Worm (Caenorhabditis elegans) whole organism, L1 larva: Measurements from ENCODE around the gene ifta-2.
A peak's percentile ranks its signal among the peaks of the same experiment; 100 is the strongest.

Source experiments
- C04F5.9 ChIP-seq: sonication (generic microtip); optimal IDR thresholded peaks from 2 replicates; lab custom pipeline; 2016; ENCODE audit warnings: missing genetic modification characterization, missing compliant biosample characterization
- C16A3.4 ChIP-seq: fragments of 150-350 bp; optimal IDR thresholded peaks from 2 replicates; lab custom pipeline; 2014; ENCODE audit warnings: missing biosample characterization, missing genetic modification characterization
- C34B4.2 ChIP-seq: sonication (generic microtip); optimal IDR thresholded peaks from 2 replicates; lab custom pipeline; 2017; ENCODE audit warnings: mild to moderate bottlenecking, missing genetic modification characterization, missing compliant biosample characterization
- F16B12.6 ChIP-seq: fragments of 150-350 bp; optimal IDR thresholded peaks from 2 replicates; lab custom pipeline; 2014; ENCODE audit warnings: missing biosample characterization, missing genetic modification characterization
- aha-1 ChIP-seq: fragments of 150-350 bp; optimal IDR thresholded peaks from 2 replicates; lab custom pipeline; 2014; ENCODE audit warnings: missing biosample characterization, missing genetic modification characterization
- blmp-1 ChIP-seq: fragments of 150-350 bp; optimal IDR thresholded peaks from 2 replicates; lab custom pipeline; 2014; ENCODE audit warnings: missing biosample characterization, missing genetic modification characterization
- ceh-88 ChIP-seq: fragments of 200-800 bp; sonication (Bioruptor generic); IDR thresholded peaks from 2 replicates; pipeline ENCODE4 v1.3.6; 2022; ENCODE audit warnings: missing genetic modification characterization, missing compliant biosample characterization
- ceh-90 ChIP-seq: sonication (generic microtip); optimal IDR thresholded peaks from 2 replicates; lab custom pipeline; 2016; ENCODE audit warnings: missing genetic modification characterization, missing compliant biosample characterization
- dpl-1 ChIP-seq, 3 experiments: fragments of 150-350 bp in 2 of 3; sonication (generic microtip) in 1 of 3; optimal IDR thresholded peaks; 2 replicates each; lab custom pipeline; 2014 to 2017; ENCODE audit warnings: missing biosample characterization in 3 of 3, missing genetic modification characterization in 3 of 3, missing genetic modification reagents in 3 of 3
- efl-1 ChIP-seq, 4 experiments: fragments of 150-350 bp; optimal IDR thresholded peaks in 3 of 4; peaks in 1 of 4; 1 replicate in 1 of 4; 2 replicates in 3 of 4; lab custom pipeline; 2014; ENCODE audit warnings: missing biosample characterization in 2 of 4, missing genetic modification characterization in 2 of 4, missing genetic modification reagents in 2 of 4
- fkh-4 ChIP-seq: sonication (generic microtip); optimal IDR thresholded peaks from 2 replicates; lab custom pipeline; 2016; ENCODE audit warnings: missing compliant biosample characterization, missing genetic modification characterization, borderline replicate concordance
- fos-1 ChIP-seq: fragments of 150-350 bp; optimal IDR thresholded peaks from 2 replicates; lab custom pipeline; 2014; ENCODE audit warnings: missing biosample characterization, missing genetic modification characterization
- grh-1 ChIP-seq: fragments of 200-800 bp; sonication (Bioruptor generic); IDR thresholded peaks from 2 replicates; pipeline ENCODE4 v1.3.6; 2022; ENCODE audit warnings: missing genetic modification reagents, missing genetic modification characterization, missing compliant biosample characterization
- hlh-17 ChIP-seq: fragments of 200-800 bp; sonication (Bioruptor generic); optimal IDR thresholded peaks from 2 replicates; lab custom pipeline; 2018; ENCODE audit warnings: missing genetic modification characterization, mild to moderate bottlenecking, missing compliant biosample characterization, moderate library complexity, borderline replicate concordance
- lin-15B ChIP-seq: fragments of 150-350 bp; sonication (generic microtip); optimal IDR thresholded peaks from 3 replicates; lab custom pipeline; 2014; ENCODE audit warnings: missing biosample characterization, missing genetic modification characterization
- lin-35 ChIP-seq, 2 experiments: fragments of 150-350 bp; optimal IDR thresholded peaks; 2 replicates each; lab custom pipeline; 2014; ENCODE audit warnings: missing biosample characterization in 2 of 2, missing genetic modification characterization in 2 of 2, missing genetic modification reagents in 2 of 2
- lsy-2 ChIP-seq, 2 experiments: fragments of 150-350 bp; optimal IDR thresholded peaks; 2 replicates each; lab custom pipeline; 2014; ENCODE audit warnings: missing biosample characterization in 2 of 2, missing genetic modification characterization in 2 of 2
- mef-2 ChIP-seq: fragments of 150-350 bp; optimal IDR thresholded peaks from 2 replicates; lab custom pipeline; 2014; ENCODE audit warnings: missing biosample characterization, missing genetic modification characterization
- nhr-19 ChIP-seq: fragments of 200-800 bp; sonication (Bioruptor generic); conservative IDR thresholded peaks from 2 replicates; pipeline ENCODE4 v1.3.6; 2022; ENCODE audit warnings: missing genetic modification characterization, missing compliant biosample characterization
- nhr-47 ChIP-seq: sonication (generic microtip); optimal IDR thresholded peaks from 2 replicates; lab custom pipeline; 2016; ENCODE audit warnings: mild to moderate bottlenecking, missing genetic modification characterization, moderate library complexity, missing compliant biosample characterization
- nhr-84 ChIP-seq: sonication (generic microtip); optimal IDR thresholded peaks from 2 replicates; lab custom pipeline; 2017; ENCODE audit warnings: missing biosample characterization, missing genetic modification characterization
- nhr-85 ChIP-seq: sonication (generic microtip); peaks from one replicate; lab custom pipeline; 2016; ENCODE audit warnings: missing genetic modification characterization, inconsistent platforms, missing compliant biosample characterization
- nhr-90 ChIP-seq: sonication (generic microtip); optimal IDR thresholded peaks from 2 replicates; lab custom pipeline; 2016; ENCODE audit warnings: mild to moderate bottlenecking, missing genetic modification characterization, missing compliant biosample characterization; ENCODE audit not compliant: poor library complexity
- swsn-7 ChIP-seq: sonication (generic microtip); optimal IDR thresholded peaks from 2 replicates; lab custom pipeline; 2016; ENCODE audit warnings: missing genetic modification characterization, missing compliant biosample characterization
- unc-62 ChIP-seq: fragments of 150-350 bp; optimal IDR thresholded peaks from 2 replicates; lab custom pipeline; 2014; ENCODE audit warnings: missing biosample characterization, missing genetic modification reagents, missing genetic modification characterization
- xbp-1 ChIP-seq: sonication (generic microtip); optimal IDR thresholded peaks from 2 replicates; lab custom pipeline; 2016; ENCODE audit warnings: missing genetic modification characterization, missing compliant biosample characterization
- zip-4 ChIP-seq: fragments of 200-800 bp; sonication (Bioruptor generic); optimal IDR thresholded peaks from 2 replicates; lab custom pipeline; 2018; ENCODE audit warnings: mild to moderate bottlenecking, missing genetic modification characterization, moderate library complexity, missing compliant biosample characterization
- ztf-11 ChIP-seq, 2 experiments: sonication (generic microtip); optimal IDR thresholded peaks; 2 replicates each; lab custom pipeline; 2016 to 2017; ENCODE audit warnings: missing genetic modification characterization in 2 of 2, missing biosample characterization in 1 of 2, missing compliant biosample characterization in 1 of 2

The ifta-2 gene

ce11 chrIV:17277459-17278173, 24.2 kb downstream of the ifta-2 start (continued):
- TF ChIP-seq nhr-85 (peak; percentile 66), zip-4 (GFP tag; lab: Kevin White, UChicago) (no peak), hlh-17 (GFP tag; lab: Kevin White, UChicago) (no peak)

DNA sequence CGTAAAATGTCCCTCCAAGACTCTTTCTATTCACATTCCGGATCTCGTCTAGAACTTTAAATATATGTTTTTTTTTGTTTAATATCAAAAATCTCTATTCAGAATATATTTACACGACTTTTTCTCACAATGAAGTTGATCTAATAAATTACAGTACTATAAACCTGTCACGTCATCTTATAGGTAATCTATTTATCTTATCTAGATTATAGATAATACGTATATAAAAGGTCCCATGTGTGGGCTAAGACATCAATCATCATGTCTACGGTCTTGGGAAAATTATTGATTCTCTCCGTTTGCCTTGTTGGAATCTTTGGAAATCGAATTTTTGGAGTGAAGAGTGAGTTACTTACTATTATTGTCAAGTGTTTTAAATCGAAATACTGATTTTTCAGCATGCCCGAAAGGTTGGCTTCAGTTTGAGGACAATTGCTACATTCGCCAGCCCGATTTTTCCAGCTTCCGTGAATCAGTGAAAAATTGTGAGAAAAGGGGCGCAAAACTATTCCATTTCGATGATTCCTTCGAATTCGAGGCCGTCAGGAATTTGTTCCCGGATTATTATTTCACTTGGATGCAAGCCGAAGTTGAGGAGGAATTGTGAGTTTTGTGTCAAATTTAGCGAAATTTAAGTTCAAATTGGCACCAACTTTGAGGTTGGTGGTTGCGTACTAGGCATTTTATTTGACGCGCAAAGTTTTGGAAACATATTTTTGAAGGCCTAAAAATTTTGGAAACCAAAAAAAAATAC, 25.0 kb downstream of the ifta-2 start, which contains the start of gene clec-196:
Gene clec-196 (plus strand): TSS at position 252 of the 754 bp plus-strand sequence.
- no peak for TF ChIP-seq nhr-84 (tag; lab: Kevin White, UChicago)
- TF ChIP-seq ztf-11 (tag; optimal IDR thresholded peaks at IDR 0.05; lab: Kevin White, UChicago), result no peak
- TF ChIP-seq mef-2 (tag; lab: Kevin White, UChicago), result peak; percentile 17
- TF ChIP-seq C34B4.2, result no peak
- no peak for TF ChIP-seq nhr-47
- peak; percentile 72 for TF ChIP-seq F16B12.6 (tag; lab: Kevin White, UChicago)
- TF ChIP-seq unc-62 (GFP tag; lab: Kevin White, UChicago), result no peak
- TF ChIP-seq fkh-4 (tag; lab: Kevin White, UChicago), result no peak
- TF ChIP-seq ceh-88 (GFP tag; lab: Robert Waterston, UW), result 0 out of 2 replicates have a peak, but pooled peaks have one; percentile 14
- peak in 1 of 2 experiments; percentile 67 for TF ChIP-seq efl-1 (optimal IDR thresholded peaks at IDR 0.05; lab: Kevin White, UChicago)
- TF ChIP-seq efl-1 (GFP tag; optimal IDR thresholded peaks at IDR 0.05 in 1 of 2; lab: Kevin White, UChicago), result peak; percentile 76 to 96
- peak; percentile 1 for TF ChIP-seq C16A3.4
- peak in 1 of 2 experiments; percentile 9 for TF ChIP-seq lsy-2 (tag; optimal IDR thresholded peaks at IDR 0.05; lab: Kevin White, UChicago)
- TF ChIP-seq dpl-1 (GFP tag; optimal IDR thresholded peaks at IDR 0.05; lab: Kevin White, UChicago), result peak; percentile 44 to 71 (median 46)
- peak; percentile 3 for TF ChIP-seq lin-15B (tag; lab: Kevin White, UChicago)
- no peak for TF ChIP-seq C04F5.9 (tag; lab: Kevin White, UChicago)
- no peak for TF ChIP-seq xbp-1 (tag; lab: Kevin White, UChicago)
- TF ChIP-seq swsn-7 (tag; lab: Kevin White, UChicago), result peak; percentile 14
- TF ChIP-seq nhr-19, result no peak
- TF ChIP-seq lin-35 (GFP tag; optimal IDR thresholded peaks at IDR 0.05; lab: Kevin White, UChicago), result peak; percentile 5 to 77
- no peak for TF ChIP-seq ceh-90
- peak; percentile 23; the same call in 1 of the 2 replicates for TF ChIP-seq grh-1 (GFP tag; lab: Robert Waterston, UW)

ce11 chrIV:17275281-17275680, 26.6 kb downstream of the ifta-2 start, which contains the start of gene lhfp-4:
Gene lhfp-4, plus strand, starts transcription at chrIV:17275581.
- no peak for TF ChIP-seq efl-1 (optimal IDR thresholded peaks at IDR 0.05; lab: Kevin White, UChicago)
- peak in 1 of 2 experiments; percentile 22 for TF ChIP-seq efl-1 (GFP tag; optimal IDR thresholded peaks at IDR 0.05 in 1 of 2; lab: Kevin White, UChicago)
- TF ChIP-seq nhr-90 (tag; lab: Kevin White, UChicago), result no peak

- peak in 1 of 2 experiments; percentile 29 for TF ChIP-seq efl-1 (optimal IDR thresholded peaks at IDR 0.05; lab: Kevin White, UChicago)
- peak in 1 of 2 experiments; percentile 31 for TF ChIP-seq efl-1 (GFP tag; optimal IDR thresholded peaks at IDR 0.05 in 1 of 2; lab: Kevin White, UChicago)
- TF ChIP-seq fos-1, result no peak
Observed at ce11 chrIV:17273602-17274110, 28.2 kb downstream of the ifta-2 start, which contains the start of gene gln-5. Gene gln-5, minus strand, starts transcription at chrIV:17273652.

DNA sequence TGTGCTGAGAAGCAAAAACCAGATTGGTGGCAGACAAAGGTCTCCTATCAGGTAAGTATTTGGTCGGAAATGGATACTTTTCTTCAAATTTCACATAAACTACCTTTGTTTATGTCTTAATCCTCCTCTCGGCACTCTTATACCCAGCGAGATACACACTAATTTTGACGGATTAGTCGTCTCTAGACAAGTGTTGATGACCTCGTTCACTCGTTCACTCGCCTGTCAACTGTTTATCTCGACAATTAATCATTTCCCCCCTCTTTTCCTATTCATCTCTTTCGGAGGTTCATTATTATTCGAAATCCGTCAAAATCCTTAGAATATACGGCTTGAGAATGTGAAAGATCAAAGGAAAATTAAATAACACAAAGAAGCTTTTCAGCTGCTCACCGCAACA, 32.1 kb downstream of the ifta-2 start:
- TF ChIP-seq blmp-1 (peak; percentile 12), aha-1 (no peak)
